Fruit fly (Drosophila melanogaster): ENCODE data around the gene Rpn3.
A peak's percentile ranks its signal among the peaks of the same experiment; 100 is the strongest.

Gene Rpn3

DNA sequence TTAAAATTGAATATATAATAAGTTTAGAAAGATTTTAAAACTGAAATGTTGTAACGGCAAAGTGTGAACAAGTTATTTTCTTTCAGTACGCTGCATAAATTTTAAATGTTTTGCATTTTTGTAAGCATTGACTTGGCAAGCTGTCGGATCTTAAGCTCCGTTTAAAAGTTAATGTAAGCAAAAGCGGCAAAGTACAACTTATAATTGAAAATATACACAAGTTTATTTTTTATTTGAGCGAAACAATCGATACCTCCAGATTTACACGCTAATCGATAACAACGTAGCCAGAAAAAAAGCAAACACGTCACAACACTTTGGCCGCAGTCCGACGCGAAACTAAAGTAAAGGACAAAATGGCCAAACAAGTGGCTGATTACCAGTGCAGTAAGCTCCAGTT is 10.0 kb upstream of the Rpn3 start, which contains the start of gene Catsup (continued):
- no peak for TF ChIP-seq CG7556 (GFP tag; optimal IDR thresholded peaks at IDR 0.05)
- TF ChIP-seq da (GFP tag; optimal IDR thresholded peaks at IDR 0.05): no peak
- TF ChIP-seq vfl (GFP tag; optimal IDR thresholded peaks at IDR 0.05): no peak
- TF ChIP-seq Neu2 (GFP tag; optimal IDR thresholded peaks at IDR 0.05; ENCODE audit: borderline replicate concordance): no peak
- TF ChIP-seq lab (GFP tag; optimal IDR thresholded peaks at IDR 0.05): no peak
- TF ChIP-seq CG10543 (GFP tag; optimal IDR thresholded peaks at IDR 0.05): no peak
- no peak for TF ChIP-seq Gsc (GFP tag; IDR thresholded peaks at IDR 0.05)
- TF ChIP-seq zf30C (GFP tag; optimal IDR thresholded peaks at IDR 0.05): no peak
- TF ChIP-seq Lhr (GFP tag; optimal IDR thresholded peaks at IDR 0.05): no peak
- no peak for TF ChIP-seq Kr (GFP tag; optimal IDR thresholded peaks at IDR 0.05)
- TF ChIP-seq ci (GFP tag; IDR thresholded peaks at IDR 0.05): no peak
- no peak for TF ChIP-seq Six4 (GFP tag; optimal IDR thresholded peaks at IDR 0.05)
- no peak for TF ChIP-seq seq (GFP tag; IDR thresholded peaks at IDR 0.05)
- no peak for TF ChIP-seq CG10274 (GFP tag; optimal IDR thresholded peaks at IDR 0.05)
- TF ChIP-seq ap (GFP tag; IDR thresholded peaks at IDR 0.05): no peak
- TF ChIP-seq en (GFP tag; optimal IDR thresholded peaks at IDR 0.05): no peak
- TF ChIP-seq Oaz (GFP tag; IDR thresholded peaks at IDR 0.05): no peak
- TF ChIP-seq aop (GFP tag; IDR thresholded peaks at IDR 0.05): no peak
- peak; percentile 18 for TF ChIP-seq CG15514 (GFP tag; optimal IDR thresholded peaks at IDR 0.05)
- no peak for TF ChIP-seq CG5245 (GFP tag; optimal IDR thresholded peaks at IDR 0.05)
- TF ChIP-seq gcm2 (GFP tag; optimal IDR thresholded peaks at IDR 0.05): no peak
- no peak for TF ChIP-seq CG13424 (tag; optimal IDR thresholded peaks at IDR 0.05)
- no peak for TF ChIP-seq ems (GFP tag; optimal IDR thresholded peaks at IDR 0.05)
- TF ChIP-seq lbe (GFP tag; optimal IDR thresholded peaks at IDR 0.05): no peak
- no peak for TF ChIP-seq CG8765 (GFP tag; IDR thresholded peaks at IDR 0.05)
- TF ChIP-seq tin (GFP tag; optimal IDR thresholded peaks at IDR 0.05): no peak
- TF ChIP-seq croc (GFP tag; conservative IDR thresholded peaks at IDR 0.05): no peak
- TF ChIP-seq br (optimal IDR thresholded peaks at IDR 0.05): no peak
- TF ChIP-seq D19B (GFP tag; optimal IDR thresholded peaks at IDR 0.05): no peak
- TF ChIP-seq CG10321 (GFP tag; IDR thresholded peaks at IDR 0.05): no peak
- no peak for TF ChIP-seq chn (GFP tag; optimal IDR thresholded peaks at IDR 0.05)
- TF ChIP-seq Hr39 (optimal IDR thresholded peaks at IDR 0.05): no peak
- peak; percentile 70 for TF ChIP-seq Bgb (GFP tag; IDR thresholded peaks at IDR 0.05; ENCODE audit: partially characterized antibody)
- TF ChIP-seq Bdp1 (GFP tag; optimal IDR thresholded peaks at IDR 0.05): no peak
- no peak for TF ChIP-seq CG3407 (GFP tag; optimal IDR thresholded peaks at IDR 0.05)
- no peak for TF ChIP-seq CG11723 (GFP tag; optimal IDR thresholded peaks at IDR 0.05)
- TF ChIP-seq chm (GFP tag; IDR thresholded peaks at IDR 0.05): no peak
- TF ChIP-seq bsh (GFP tag; optimal IDR thresholded peaks at IDR 0.05): no peak
- no peak for TF ChIP-seq gro (GFP tag; optimal IDR thresholded peaks at IDR 0.05)
- TF ChIP-seq CG7357 (GFP tag; IDR thresholded peaks at IDR 0.05): peak; percentile 82
- TF ChIP-seq CG7928 (GFP tag; optimal IDR thresholded peaks at IDR 0.05): no peak
- peak; percentile 21 for TF ChIP-seq CG9437 (GFP tag; optimal IDR thresholded peaks at IDR 0.05)
- no peak for TF ChIP-seq Vsx1 (GFP tag; optimal IDR thresholded peaks at IDR 0.05)
- no peak for TF ChIP-seq Sox100B (GFP tag; optimal IDR thresholded peaks at IDR 0.05)
- TF ChIP-seq CG4282 (GFP tag; optimal IDR thresholded peaks at IDR 0.05): no peak
- no peak for TF ChIP-seq CG3726 (GFP tag; IDR thresholded peaks at IDR 0.05)
- TF ChIP-seq Mes4 (GFP tag; optimal IDR thresholded peaks at IDR 0.05): no peak
- TF ChIP-seq CG10209 (GFP tag; optimal IDR thresholded peaks at IDR 0.05): no peak
- TF ChIP-seq Opbp (GFP tag; IDR thresholded peaks at IDR 0.05; ENCODE audit: partially characterized antibody): peak; percentile 57; the same call in 1 of the 3 replicates
- no peak for TF ChIP-seq CG18599 (GFP tag; optimal IDR thresholded peaks at IDR 0.05)
- TF ChIP-seq Xrp1 (GFP tag; IDR thresholded peaks at IDR 0.05): no peak
- no peak for TF ChIP-seq scrt (GFP tag; optimal IDR thresholded peaks at IDR 0.05)
- no peak for TF ChIP-seq CG1529 (GFP tag; optimal IDR thresholded peaks at IDR 0.05)
